Worm (Caenorhabditis elegans): ENCODE data around the gene F13A2.4.
A peak's percentile ranks its signal among the peaks of the same experiment; 100 is the strongest.
"Not testable (repeated sequence)": the region's sequence is repeated elsewhere in the genome, so short reads cannot be mapped to it uniquely, and the experiment has no call there.

Gene F13A2.4

DNA sequence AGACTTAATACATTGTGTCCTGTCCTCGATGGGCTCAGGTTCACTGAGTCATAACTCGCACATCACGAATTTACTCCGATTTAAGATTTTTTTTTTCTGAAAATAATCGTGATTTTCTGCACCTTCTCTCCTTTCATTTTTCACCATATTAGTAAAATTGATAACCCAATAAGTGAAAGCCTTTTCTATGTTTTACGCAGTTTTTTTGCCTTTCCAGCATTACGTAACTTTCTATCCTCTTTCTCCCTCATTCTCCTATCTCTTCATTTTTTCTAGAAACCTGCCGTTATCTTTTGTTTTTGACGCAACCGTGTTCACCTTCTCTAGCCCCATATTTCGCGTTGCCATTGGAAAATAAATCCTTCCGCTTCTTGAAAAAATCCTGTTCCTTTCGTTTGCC, 37.2 kb upstream of the F13A2.4 start:
- TF ChIP-seq unc-62 (GFP tag; optimal IDR thresholded peaks at IDR 0.05 in 1 of 2) (peak in 1 of 2 experiments; percentile 84), unc-62 (tag; optimal IDR thresholded peaks at IDR 0.05) (no peak), set-16 (GFP tag; IDR thresholded peaks at IDR 0.05) (no peak)

DNA sequence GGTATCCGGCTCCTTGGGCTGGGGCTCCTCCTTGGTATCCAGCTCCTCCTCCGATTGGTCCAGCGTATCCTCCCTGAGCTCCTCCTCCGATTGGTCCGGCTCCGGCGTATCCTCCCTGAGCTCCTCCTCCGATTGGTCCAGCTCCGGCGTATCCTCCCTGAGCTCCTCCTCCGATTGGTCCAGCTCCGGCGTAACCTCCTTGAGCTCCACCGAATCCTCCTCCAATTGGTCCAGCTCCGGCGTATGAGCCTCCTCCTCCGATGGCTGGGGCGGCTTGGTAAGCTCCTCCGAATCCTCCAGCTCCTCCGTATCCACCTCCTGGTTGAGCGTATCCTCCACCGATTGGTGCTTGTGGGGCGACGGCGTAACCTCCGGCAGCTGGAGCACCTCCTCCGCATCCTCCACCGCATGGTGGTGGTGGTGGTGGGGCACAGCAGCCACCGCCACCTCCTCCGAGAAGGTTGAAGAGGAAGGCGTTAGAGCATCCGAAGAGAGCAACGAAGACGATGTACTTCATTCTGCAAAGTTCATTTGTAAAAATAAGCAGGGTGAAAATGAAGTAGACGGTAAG, 35.5 kb upstream of the F13A2.4 start, which contains the start of gene Y47D7A.13:
Y47D7A.13 (minus strand) TSS at position 517 of the 571 bp plus-strand sequence.
- TF ChIP-seq nhr-11 (tag; optimal IDR thresholded peaks at IDR 0.05) (no peak), spr-1 (tag; optimal IDR thresholded peaks at IDR 0.05) (no peak), R02D3.7 (tag; optimal IDR thresholded peaks at IDR 0.05) (no peak), set-16 (GFP tag; IDR thresholded peaks at IDR 0.05) (peak; percentile 96), nhr-102 (tag; optimal IDR thresholded peaks at IDR 0.05) (no peak), lin-13 (GFP tag; optimal IDR thresholded peaks at IDR 0.05) (no peak), rbr-2 (tag; optimal IDR thresholded peaks at IDR 0.05) (no peak), nhr-25 (tag; optimal IDR thresholded peaks at IDR 0.05; ENCODE audit: borderline replicate concordance, insufficient read depth) (no peak), nhr-237 (tag; optimal IDR thresholded peaks at IDR 0.05) (no peak), jun-1 (tag; optimal IDR thresholded peaks at IDR 0.05) (no peak), spr-3 (GFP tag; optimal IDR thresholded peaks at IDR 0.05) (no peak), lin-38 (GFP tag; IDR thresholded peaks at IDR 0.05) (0 out of 2 replicates have a peak, but pooled peaks have one; percentile 17)

DNA sequence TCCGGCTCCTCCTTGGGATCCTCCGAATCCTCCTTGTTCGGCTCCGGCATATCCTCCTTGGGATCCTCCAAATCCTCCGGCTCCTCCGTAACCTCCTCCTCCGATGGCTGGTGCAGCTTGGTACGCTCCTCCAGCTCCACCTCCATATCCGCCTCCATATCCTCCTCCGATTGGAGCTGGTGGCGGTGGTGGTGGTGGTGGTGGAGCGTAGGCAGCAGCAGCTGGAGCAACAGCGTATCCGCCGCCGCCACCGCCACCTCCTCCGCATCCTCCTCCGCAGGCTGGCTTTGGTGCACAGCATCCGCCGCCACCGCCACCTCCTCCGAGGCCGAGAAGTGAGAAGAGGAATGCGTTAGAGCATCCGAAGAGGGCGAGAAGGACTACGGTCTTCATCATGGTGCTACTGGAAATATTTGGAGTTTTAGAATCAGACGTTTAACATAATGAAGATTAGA, 32.8 kb upstream of the F13A2.4 start, which contains the start of gene Y47D7A.15:
Y47D7A.15 (minus strand) TSS at position 405 of the 455 bp plus-strand sequence.
- TF ChIP-seq php-3 (GFP tag; IDR thresholded peaks at IDR 0.05) = no peak
- TF ChIP-seq set-16 (GFP tag; IDR thresholded peaks at IDR 0.05) = peak; percentile 96
- TF ChIP-seq lin-13 (GFP tag; optimal IDR thresholded peaks at IDR 0.05) = no peak
- TF ChIP-seq dmd-8 (GFP tag; IDR thresholded peaks at IDR 0.05) = 0 out of 2 replicates have a peak, but pooled peaks have one; percentile 45
- peak; percentile 82 for TF ChIP-seq aha-1 (tag)
- no peak for TF ChIP-seq nhr-77 (tag; optimal IDR thresholded peaks at IDR 0.05)
- no peak for TF ChIP-seq nhr-41 (GFP tag; IDR thresholded peaks at IDR 0.05)
- no peak for TF ChIP-seq lin-38 (GFP tag; IDR thresholded peaks at IDR 0.05)
- TF ChIP-seq ceh-82 (tag; optimal IDR thresholded peaks at IDR 0.05) = no peak
- no peak for TF ChIP-seq egl-43 (GFP tag; IDR thresholded peaks at IDR 0.05)
- TF ChIP-seq hmg-1.1 (GFP tag; IDR thresholded peaks at IDR 0.05) = no peak
- TF ChIP-seq ztf-7 (tag; optimal IDR thresholded peaks at IDR 0.05) = no peak
- no peak for TF ChIP-seq nhr-76 (tag; optimal IDR thresholded peaks at IDR 0.05)
- TF ChIP-seq attf-4 (tag; optimal IDR thresholded peaks at IDR 0.05) = no peak
- no peak for TF ChIP-seq Y5F2A.4 (GFP tag; optimal IDR thresholded peaks at IDR 0.05)
- TF ChIP-seq T26A8.4 (GFP tag; IDR thresholded peaks at IDR 0.05) = no peak

DNA sequence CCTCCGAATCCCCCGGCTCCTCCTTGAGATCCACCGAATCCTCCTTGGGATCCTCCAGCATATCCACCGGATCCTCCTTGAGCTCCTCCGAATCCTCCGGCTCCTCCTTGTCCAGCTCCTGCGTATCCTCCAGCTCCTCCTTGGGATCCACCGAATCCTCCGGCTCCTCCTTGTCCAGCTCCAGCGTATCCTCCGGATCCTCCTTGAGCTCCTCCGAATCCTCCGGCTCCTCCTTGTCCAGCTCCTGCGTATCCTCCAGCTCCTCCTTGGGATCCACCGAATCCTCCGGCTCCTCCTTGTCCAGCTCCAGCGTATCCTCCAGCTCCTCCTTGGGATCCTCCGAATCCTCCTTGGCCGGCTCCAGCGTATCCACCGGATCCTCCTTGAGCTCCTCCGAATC, 32.2 kb upstream of the F13A2.4 start:
- TF ChIP-seq unc-62 (GFP tag; optimal IDR thresholded peaks at IDR 0.05 in 1 of 2) (peak in 1 of 2 experiments; percentile 22), set-16 (GFP tag; IDR thresholded peaks at IDR 0.05) (peak; percentile 46; the same call in 1 of the 2 replicates)
- not testable (repeated sequence) for TF ChIP-seq unc-62 (tag; optimal IDR thresholded peaks at IDR 0.05)

DNA sequence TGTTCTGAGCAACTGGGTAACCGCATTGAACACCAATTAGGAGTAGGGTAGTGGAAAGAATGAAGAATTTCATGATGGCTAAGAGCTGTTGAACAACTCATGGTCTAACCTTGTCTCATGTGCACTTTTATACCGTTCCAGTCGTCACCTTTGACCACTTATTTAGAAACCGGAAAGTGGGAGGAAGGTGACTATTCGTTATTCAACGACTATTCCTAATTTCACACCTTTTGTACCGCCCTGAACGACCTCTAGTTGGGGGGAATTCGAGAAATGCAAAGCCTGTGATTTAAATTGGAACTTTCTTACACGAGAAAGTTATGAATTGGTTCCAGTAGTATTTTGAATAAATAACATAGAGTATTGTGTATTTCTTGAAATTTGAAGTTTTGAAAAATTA, 29.6 kb upstream of the F13A2.4 start, which contains the start of gene Y47D7A.12:
Y47D7A.12 (minus strand) TSS at position 101 of the 400 bp plus-strand sequence.
- TF ChIP-seq unc-130 (GFP tag; optimal IDR thresholded peaks at IDR 0.05) (no peak), snpc-4 (tag; optimal IDR thresholded peaks at IDR 0.05) (no peak), T20F7.1 (GFP tag; optimal IDR thresholded peaks at IDR 0.05) (no peak), daf-8 (GFP tag; IDR thresholded peaks at IDR 0.05) (no peak), snpc-1.2 (GFP tag; IDR thresholded peaks at IDR 0.05) (no peak), Y105C5A.15 (GFP tag; IDR thresholded peaks at IDR 0.05) (no peak), attf-4 (tag; optimal IDR thresholded peaks at IDR 0.05) (no peak), dmd-9 (GFP tag; IDR thresholded peaks at IDR 0.05) (no peak), Y75B8A.6 (GFP tag; IDR thresholded peaks at IDR 0.05) (no peak)
